Worm (Caenorhabditis elegans) whole organism, early embryonic: ENCODE data around the gene Y75B8A.34.

ENCODE experiments used
- B0310.2 ChIP-seq: sonication (generic microtip); optimal IDR thresholded peaks from 2 replicates; lab custom pipeline; 2016; ENCODE audit warnings: mild to moderate bottlenecking, missing genetic modification characterization, missing compliant biosample characterization
- F13C5.2 ChIP-seq: sonication (generic microtip); optimal IDR thresholded peaks from 2 replicates; lab custom pipeline; 2017; ENCODE audit warnings: mild to moderate bottlenecking, missing genetic modification characterization, inconsistent platforms, missing compliant biosample characterization
- aly-1 ChIP-seq: sonication (generic microtip); optimal IDR thresholded peaks from 2 replicates; lab custom pipeline; 2016; ENCODE audit warnings: missing genetic modification characterization, missing compliant biosample characterization
- ama-1 ChIP-seq: fragments of 150-350 bp; optimal IDR thresholded peaks from 2 replicates; lab custom pipeline; 2014
- ceh-13 ChIP-seq: fragments of 200-800 bp; sonication (Bioruptor generic); optimal IDR thresholded peaks from 2 replicates; lab custom pipeline; 2018; ENCODE audit warnings: mild to moderate bottlenecking, missing genetic modification characterization, missing compliant biosample characterization
- ceh-36 ChIP-seq: sonication (generic microtip); optimal IDR thresholded peaks from 2 replicates; lab custom pipeline; 2016; ENCODE audit warnings: missing genetic modification characterization, inconsistent platforms, missing compliant biosample characterization
- ets-7 ChIP-seq: sonication (generic microtip); optimal IDR thresholded peaks from 2 replicates; lab custom pipeline; 2016; ENCODE audit warnings: missing genotype, missing genetic modification characterization, missing compliant biosample characterization
- flt-1 ChIP-seq: fragments of 200-800 bp; sonication (Bioruptor generic); IDR thresholded peaks from 2 replicates; pipeline ENCODE4 v1.3.6; 2022; ENCODE audit warnings: missing genetic modification characterization, missing compliant biosample characterization
- hmbx-1 ChIP-seq: sonication (generic microtip); optimal IDR thresholded peaks from 2 replicates; lab custom pipeline; 2016; ENCODE audit warnings: mild to moderate bottlenecking, missing genetic modification characterization, missing compliant biosample characterization
- hmg-4 ChIP-seq: fragments of 200-800 bp; sonication (Bioruptor generic); optimal IDR thresholded peaks from 2 replicates; lab custom pipeline; 2018; ENCODE audit warnings: mild to moderate bottlenecking, missing genetic modification characterization, missing compliant biosample characterization
- hnd-1 ChIP-seq: sonication (generic microtip); optimal IDR thresholded peaks from 2 replicates; lab custom pipeline; 2016; ENCODE audit warnings: missing genetic modification characterization, missing compliant biosample characterization
- pes-1 ChIP-seq: fragments of 200-800 bp; sonication (Bioruptor generic); IDR thresholded peaks from 2 replicates; pipeline ENCODE4 v1.3.6; 2022; ENCODE audit warnings: missing genetic modification reagents, missing genetic modification characterization, missing compliant biosample characterization
- scrt-1 ChIP-seq: fragments of 200-800 bp; sonication (Bioruptor generic); IDR thresholded peaks from 2 replicates; pipeline ENCODE4 v1.3.6; 2022; ENCODE audit warnings: missing genetic modification characterization, missing compliant biosample characterization
- sea-1 ChIP-seq: fragments of 200-800 bp; sonication (Bioruptor generic); conservative IDR thresholded peaks from 2 replicates; pipeline ENCODE4 v1.3.6; 2022; ENCODE audit warnings: missing genetic modification characterization, missing compliant biosample characterization
- tbx-11 ChIP-seq: fragments of 200-800 bp; sonication (Bioruptor generic); IDR thresholded peaks from 2 replicates; pipeline ENCODE4 v1.3.6; 2022; ENCODE audit warnings: missing genetic modification characterization, missing compliant biosample characterization
- tbx-37 ChIP-seq: fragments of 200-800 bp; sonication (Bioruptor generic); conservative IDR thresholded peaks from 2 replicates; pipeline ENCODE4 v1.3.6; 2022; ENCODE audit warnings: missing genetic modification reagents, missing genetic modification characterization, missing compliant biosample characterization
- tra-4 ChIP-seq: sonication (generic microtip); optimal IDR thresholded peaks from 2 replicates; lab custom pipeline; 2017; ENCODE audit warnings: missing genetic modification characterization, missing compliant biosample characterization

Gene Y75B8A.34

DNA sequence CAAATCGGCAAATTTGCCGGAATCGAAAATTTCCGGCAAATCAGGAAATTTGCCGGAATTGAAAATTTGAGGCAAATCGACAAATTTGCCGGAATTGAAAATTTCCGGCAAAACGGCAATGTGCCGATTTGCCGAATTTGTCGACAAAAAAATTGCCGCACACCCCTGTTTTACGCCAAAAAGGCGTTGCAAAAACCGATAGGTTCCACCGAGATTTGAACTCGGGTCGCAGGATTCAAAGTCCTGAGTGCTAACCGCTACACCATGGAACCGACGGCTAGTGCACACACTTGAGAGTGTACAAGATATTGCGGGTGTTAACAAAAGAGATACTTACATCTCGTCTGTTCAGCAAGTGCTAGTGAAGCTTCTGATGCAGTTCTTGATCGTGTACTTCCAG, 40.3 kb downstream of the Y75B8A.34 start:
- TF ChIP-seq tbx-11: peak; percentile 56; the same call in 1 of the 2 replicates
- TF ChIP-seq hmbx-1 (tag; lab: Kevin White, UChicago): peak; percentile 15
- TF ChIP-seq ceh-13 (GFP tag; lab: Kevin White, UChicago): peak; percentile 31
- TF ChIP-seq ets-7 (tag; lab: Kevin White, UChicago): no peak
- peak; percentile 54 for TF ChIP-seq ceh-36 (tag; lab: Kevin White, UChicago)
- peak; percentile 81 for TF ChIP-seq pes-1 (GFP tag; lab: Robert Waterston, UW)
- TF ChIP-seq aly-1 (tag; lab: Kevin White, UChicago): peak; percentile 68
- TF ChIP-seq ama-1 (lab: Kevin White, UChicago): no peak
- TF ChIP-seq B0310.2 (tag; lab: Kevin White, UChicago): peak; percentile 22
- peak; percentile 6 for TF ChIP-seq hnd-1
- peak; percentile 48; the same call in 1 of the 2 replicates for TF ChIP-seq tbx-37
- no peak for TF ChIP-seq tra-4
- no peak for TF ChIP-seq sea-1 (GFP tag; lab: Robert Waterston, UW)
- TF ChIP-seq scrt-1: peak; percentile 77
- TF ChIP-seq hmg-4 (GFP tag; lab: Kevin White, UChicago): peak; percentile 8
- peak; percentile 40 for TF ChIP-seq F13C5.2 (tag; lab: Kevin White, UChicago)
- peak; percentile 75 for TF ChIP-seq flt-1 (GFP tag; lab: Robert Waterston, UW)

DNA sequence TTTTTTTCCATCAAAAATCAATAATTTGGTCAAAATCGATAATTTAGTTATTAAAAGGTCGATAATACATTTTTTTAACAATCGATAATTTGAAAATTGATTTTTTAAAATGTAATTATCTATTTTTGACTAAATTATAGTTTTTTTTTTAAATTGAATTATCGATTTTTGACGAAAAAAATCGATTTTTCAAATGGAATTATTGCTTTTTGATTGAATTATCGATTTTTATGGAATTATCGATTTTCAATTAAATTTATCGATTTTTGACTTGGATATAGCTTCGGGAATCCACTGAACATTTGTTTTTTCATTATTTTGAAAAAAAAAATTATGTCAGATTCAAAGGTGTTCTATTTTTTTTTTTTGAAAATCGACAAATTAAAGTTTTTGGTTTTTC, 50.9 kb downstream of the Y75B8A.34 start:
- TF ChIP-seq tra-4: no peak
- TF ChIP-seq ceh-13 (GFP tag; lab: Kevin White, UChicago): no peak
- no peak for TF ChIP-seq ceh-36 (tag; lab: Kevin White, UChicago)
- no peak for TF ChIP-seq flt-1 (GFP tag; lab: Robert Waterston, UW)
- no peak for TF ChIP-seq scrt-1
- TF ChIP-seq tbx-37: no peak
- TF ChIP-seq ets-7 (tag; lab: Kevin White, UChicago): no peak
- no peak for TF ChIP-seq B0310.2 (tag; lab: Kevin White, UChicago)
- TF ChIP-seq tbx-11: no peak
- no peak for TF ChIP-seq hnd-1
- TF ChIP-seq pes-1 (GFP tag; lab: Robert Waterston, UW): no peak
- TF ChIP-seq hmg-4 (GFP tag; lab: Kevin White, UChicago): no peak
